Worm (Caenorhabditis elegans) whole organism, L1 larva: Measurements from ENCODE around the gene hsp-16.41.
A peak's percentile ranks its signal among the peaks of the same experiment; 100 is the strongest.

ENCODE experiments used
- aha-1 ChIP-seq: fragments of 150-350 bp; optimal IDR thresholded peaks from 2 replicates; lab custom pipeline; 2014; ENCODE audit warnings: missing biosample characterization, missing genetic modification characterization
- aly-2 ChIP-seq: fragments of 150-350 bp; optimal IDR thresholded peaks from 2 replicates; lab custom pipeline; 2014; ENCODE audit warnings: missing biosample characterization, missing genetic modification characterization
- elt-2 ChIP-seq: sonication (generic microtip); optimal IDR thresholded peaks from 2 replicates; lab custom pipeline; 2016; ENCODE audit warnings: missing genetic modification characterization, mild to moderate bottlenecking, inconsistent platforms, missing compliant biosample characterization, missing genetic modification reagents
- lin-15B ChIP-seq: fragments of 150-350 bp; sonication (generic microtip); optimal IDR thresholded peaks from 3 replicates; lab custom pipeline; 2014; ENCODE audit warnings: missing biosample characterization, missing genetic modification characterization
- lin-39 ChIP-seq: fragments of 150-350 bp; optimal IDR thresholded peaks from 2 replicates; lab custom pipeline; 2014; ENCODE audit warnings: missing biosample characterization, missing genetic modification reagents, missing genetic modification characterization
- mef-2 ChIP-seq: fragments of 150-350 bp; optimal IDR thresholded peaks from 2 replicates; lab custom pipeline; 2014; ENCODE audit warnings: missing biosample characterization, missing genetic modification characterization
- nhr-237 ChIP-seq: fragments of 150-350 bp; optimal IDR thresholded peaks from 2 replicates; lab custom pipeline; 2014; ENCODE audit warnings: missing biosample characterization, missing genetic modification characterization
- nhr-77 ChIP-seq: fragments of 150-350 bp; optimal IDR thresholded peaks from 2 replicates; lab custom pipeline; 2014; ENCODE audit warnings: missing biosample characterization, missing genetic modification characterization
- pqm-1 ChIP-seq: sonication (generic microtip); optimal IDR thresholded peaks from 3 replicates; lab custom pipeline; 2017; ENCODE audit warnings: missing biosample characterization, missing genetic modification characterization
- tbx-2 ChIP-seq: sonication (generic microtip); optimal IDR thresholded peaks from 2 replicates; lab custom pipeline; 2016; ENCODE audit warnings: missing genetic modification characterization, missing compliant biosample characterization
- unc-62 ChIP-seq: fragments of 150-350 bp; optimal IDR thresholded peaks from 2 replicates; lab custom pipeline; 2014; ENCODE audit warnings: missing biosample characterization, missing genetic modification reagents, missing genetic modification characterization
- unc-86 ChIP-seq: sonication (generic microtip); optimal IDR thresholded peaks from 2 replicates; lab custom pipeline; 2016; ENCODE audit warnings: missing genetic modification characterization, missing compliant biosample characterization
- unc-98 ChIP-seq: fragments of 200-800 bp; sonication (Bioruptor generic); IDR thresholded peaks from 2 replicates; pipeline ENCODE4 v1.3.6; 2022; ENCODE audit warnings: missing genetic modification characterization, missing compliant biosample characterization
- zag-1 ChIP-seq: fragments of 150-350 bp; optimal IDR thresholded peaks from 2 replicates; lab custom pipeline; 2014; ENCODE audit warnings: missing biosample characterization, missing genetic modification characterization

DNA sequence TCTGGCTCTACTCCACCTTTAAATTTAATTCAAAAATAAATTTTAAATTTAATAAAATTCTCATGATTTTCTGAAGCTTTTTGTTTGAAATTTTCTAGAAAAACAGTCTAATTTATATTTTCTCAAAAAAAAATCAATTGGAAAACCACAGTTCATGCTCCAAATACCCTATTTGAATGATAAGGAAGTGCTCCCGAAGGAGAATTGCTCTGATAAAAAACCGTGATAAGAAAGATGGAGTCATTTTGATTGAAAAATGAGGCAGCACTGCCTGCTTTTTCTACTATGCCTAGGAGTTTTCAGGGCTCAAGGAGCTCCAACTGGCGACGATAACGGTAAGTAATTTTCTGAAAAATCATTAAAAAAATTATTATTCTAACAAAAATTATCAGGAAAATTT lies 41.0 kb downstream of the hsp-16.41 start, which contains the start of gene T10B5.7:
- no peak for TF ChIP-seq unc-86
- TF ChIP-seq mef-2 (tag; lab: Kevin White, UChicago) = no peak
- TF ChIP-seq aly-2 = no peak
- no peak for TF ChIP-seq nhr-237 (tag; lab: Kevin White, UChicago)
- TF ChIP-seq aha-1 (tag; lab: Kevin White, UChicago) = no peak
- TF ChIP-seq elt-2 (tag; lab: Kevin White, UChicago) = peak; percentile 42
- no peak for TF ChIP-seq unc-98 (GFP tag; lab: Robert Waterston, UW)
- TF ChIP-seq zag-1 (tag; lab: Kevin White, UChicago) = no peak
- no peak for TF ChIP-seq pqm-1 (tag; lab: Kevin White, UChicago)
- no peak for TF ChIP-seq unc-62 (GFP tag; lab: Kevin White, UChicago)
- TF ChIP-seq lin-15B = no peak
- no peak for TF ChIP-seq nhr-77
- TF ChIP-seq lin-39 = no peak
- no peak for TF ChIP-seq tbx-2 (tag; lab: Kevin White, UChicago)
